Fruit fly (Drosophila melanogaster): Measurements from ENCODE around the gene Dh44.

- no peak for TF ChIP-seq CG4496 (GFP tag; IDR thresholded peaks at IDR 0.05)
- TF ChIP-seq Ets98B (GFP tag; IDR thresholded peaks at IDR 0.05) = no peak
- TF ChIP-seq CG10348 (GFP tag; IDR thresholded peaks at IDR 0.05) = no peak
- no peak for TF ChIP-seq D1 (tag; optimal IDR thresholded peaks at IDR 0.05)
- TF ChIP-seq rn (GFP tag; IDR thresholded peaks at IDR 0.05) = no peak
- no peak for TF ChIP-seq CG15710 (tag; optimal IDR thresholded peaks at IDR 0.05)
- no peak for TF ChIP-seq CG8159 (tag; optimal IDR thresholded peaks at IDR 0.05)
- no peak for TF ChIP-seq Pif1A (GFP tag; optimal IDR thresholded peaks at IDR 0.05)
- no peak for TF ChIP-seq CG13204 (GFP tag; optimal IDR thresholded peaks at IDR 0.05)
- TF ChIP-seq gl (tag; optimal IDR thresholded peaks at IDR 0.05) = no peak
- no peak for TF ChIP-seq CG14655 (GFP tag; optimal IDR thresholded peaks at IDR 0.05)
- TF ChIP-seq Snoo (tag; optimal IDR thresholded peaks at IDR 0.05) = no peak
- no peak for TF ChIP-seq CG9948 (tag; optimal IDR thresholded peaks at IDR 0.05)
- TF ChIP-seq EcR (GFP tag; optimal IDR thresholded peaks at IDR 0.05) = no peak
Measured at dm6 chr3R:9679746-9680145, 41.8 kb downstream of the Dh44 start, which contains the start of gene nmdyn-D7.
